Worm (Caenorhabditis elegans) whole organism, L4 larva: ENCODE data around the gene fbxb-115.

ENCODE experiments used
- ZK337.2 ChIP-seq: fragments of 200-800 bp; sonication (Bioruptor generic); IDR thresholded peaks from 2 replicates; pipeline ENCODE4 v1.3.6; 2022; ENCODE audit warnings: missing genetic modification reagents, missing genetic modification characterization, missing compliant biosample characterization
- ama-1 ChIP-seq: fragments of 150-350 bp; optimal IDR thresholded peaks from 2 replicates; lab custom pipeline; 2014; ENCODE audit warnings: inconsistent platforms, mixed read lengths
- ceh-82 ChIP-seq: sonication (generic microtip); optimal IDR thresholded peaks from 2 replicates; lab custom pipeline; 2017; ENCODE audit warnings: missing biosample characterization, missing genetic modification characterization
- daf-8 ChIP-seq: fragments of 200-800 bp; sonication (Bioruptor generic); IDR thresholded peaks from 2 replicates; pipeline ENCODE4 v1.3.6; 2022; ENCODE audit warnings: missing genetic modification characterization, missing compliant biosample characterization
- fkh-10 ChIP-seq: fragments of 150-350 bp; optimal IDR thresholded peaks from 2 replicates; lab custom pipeline; 2014; ENCODE audit warnings: missing biosample characterization, missing genetic modification reagents, missing genetic modification characterization
- fos-1 ChIP-seq: fragments of 150-350 bp; optimal IDR thresholded peaks from 2 replicates; lab custom pipeline; 2014; ENCODE audit warnings: missing biosample characterization, missing genetic modification characterization
- jun-1 ChIP-seq: fragments of 150-350 bp; optimal IDR thresholded peaks from 2 replicates; lab custom pipeline; 2014; ENCODE audit warnings: missing biosample characterization, missing genetic modification reagents, missing genetic modification characterization
- lin-1 ChIP-seq: fragments of 200-800 bp; sonication (Bioruptor generic); IDR thresholded peaks from 2 replicates; pipeline ENCODE4 v1.3.6; 2022; ENCODE audit warnings: missing genetic modification reagents, missing genetic modification characterization, missing compliant biosample characterization
- mdl-1 ChIP-seq, 2 experiments: fragments of 150-350 bp in 1 of 2; sonication (generic microtip) in 1 of 2; optimal IDR thresholded peaks; 2 replicates each; lab custom pipeline; 2014 to 2017; ENCODE audit warnings: missing biosample characterization in 2 of 2, missing genetic modification characterization in 2 of 2
- mes-2 ChIP-seq: sonication (generic microtip); optimal IDR thresholded peaks from 2 replicates; lab custom pipeline; 2016; ENCODE audit warnings: missing genotype, mild to moderate bottlenecking, missing genetic modification characterization, missing compliant biosample characterization; ENCODE audit not compliant: poor library complexity, severe bottlenecking
- nhr-25 ChIP-seq: sonication (generic microtip); optimal IDR thresholded peaks from 2 replicates; lab custom pipeline; 2017; ENCODE audit warnings: missing genetic modification characterization, mild to moderate bottlenecking, missing compliant biosample characterization, antibody characterized with exemption, moderate library complexity, borderline replicate concordance; ENCODE audit not compliant: insufficient read depth
- skn-1 ChIP-seq: fragments of 150-350 bp; optimal IDR thresholded peaks from 2 replicates; lab custom pipeline; 2014; ENCODE audit warnings: missing biosample characterization, missing genetic modification characterization
- snpc-4 ChIP-seq: fragments of 150-350 bp; optimal IDR thresholded peaks from 2 replicates; lab custom pipeline; 2014; ENCODE audit warnings: missing biosample characterization, missing genetic modification characterization
- unc-62 ChIP-seq, 3 experiments: fragments of 150-350 bp in 1 of 3; sonication (generic microtip); optimal IDR thresholded peaks in 2 of 3; peaks in 1 of 3; 1 replicate in 1 of 3; 2 replicates in 2 of 3; lab custom pipeline; 2014 to 2017; ENCODE audit warnings: missing biosample characterization in 3 of 3, missing genetic modification characterization in 3 of 3, missing genetic modification reagents in 3 of 3, missing genotype in 1 of 3

DNA sequence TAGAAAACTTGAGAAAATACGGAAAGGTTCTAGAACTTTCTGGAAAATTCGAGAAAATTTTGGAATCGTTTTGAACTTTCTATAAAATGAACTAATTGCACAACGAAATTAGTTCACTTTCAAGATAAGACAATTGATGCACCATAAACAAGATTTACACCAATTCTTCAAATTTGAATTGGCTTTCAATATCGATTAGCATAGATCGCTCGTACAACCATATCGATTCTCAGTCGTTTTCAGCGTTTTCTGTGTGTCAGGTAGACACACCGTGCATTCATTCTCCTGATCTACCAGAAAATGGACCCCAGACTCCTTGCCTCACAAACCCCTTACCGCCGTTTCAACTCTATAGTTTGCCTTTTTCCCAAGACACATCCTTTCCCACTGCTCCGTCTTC is 42.3 kb upstream of the fbxb-115 start, which contains the start of gene fbxb-117:
- TF ChIP-seq snpc-4 (no peak), mdl-1 (tag; optimal IDR thresholded peaks at IDR 0.05; lab: Kevin White, UChicago) (no peak), ZK337.2 (GFP tag; lab: Robert Waterston, UW) (no peak), lin-1 (no peak), fkh-10 (GFP tag; lab: Kevin White, UChicago) (no peak), ama-1 (lab: Kevin White, UChicago) (no peak), ceh-82 (tag; lab: Kevin White, UChicago) (no peak), fos-1 (tag; lab: Kevin White, UChicago) (no peak), unc-62 (GFP tag; optimal IDR thresholded peaks at IDR 0.05 in 1 of 2; lab: Kevin White, UChicago) (no peak), unc-62 (tag; optimal IDR thresholded peaks at IDR 0.05; lab: Kevin White, UChicago) (no peak), jun-1 (tag; lab: Kevin White, UChicago) (no peak), skn-1 (no peak), mes-2 (tag; lab: Kevin White, UChicago) (no peak), nhr-25 (tag; lab: Kevin White, UChicago) (no peak), daf-8 (no peak)
